Fruit fly (Drosophila melanogaster) whole organism, wandering third instar larva: ENCODE measurements around the gene Brf.

ENCODE experiments used
- CG9705 ChIP-seq: fragments of 200-800 bp; sonication (Bioruptor generic); optimal IDR thresholded peaks from 2 replicates; lab custom pipeline; 2018; ENCODE audit warnings: missing biosample characterization, mild to moderate bottlenecking, missing genetic modification characterization
- CrebA ChIP-seq: fragments of 200-800 bp; sonication (Bioruptor generic); optimal IDR thresholded peaks from 2 replicates; lab custom pipeline; 2016; ENCODE audit warnings: missing biosample characterization, mild to moderate bottlenecking, missing genetic modification characterization, borderline replicate concordance
- GATAd ChIP-seq: sonication (Bioruptor generic); optimal IDR thresholded peaks from 2 replicates; lab custom pipeline; 2016; ENCODE audit warnings: missing biosample characterization, missing genetic modification characterization
- HLH106 ChIP-seq: fragments of 200-800 bp; optimal IDR thresholded peaks from 3 replicates; lab custom pipeline; 2019; ENCODE audit warnings: missing biosample characterization, mild to moderate bottlenecking, missing genetic modification characterization, moderate library complexity
- Hnf4 ChIP-seq: fragments of 200-800 bp; sonication (Bioruptor generic); optimal IDR thresholded peaks from 2 replicates; lab custom pipeline; 2016; ENCODE audit warnings: missing biosample characterization, mild to moderate bottlenecking, missing genetic modification characterization
- Hr78 ChIP-seq: fragments of >200 bp; optimal IDR thresholded peaks from 2 replicates; lab custom pipeline; 2017; ENCODE audit warnings: missing biosample characterization, missing genetic modification characterization
- Hr83 ChIP-seq: fragments of 200-300 bp; sonication (Bioruptor generic); optimal IDR thresholded peaks from 2 replicates; lab custom pipeline; 2016; ENCODE audit warnings: missing biosample characterization, mild to moderate bottlenecking, missing genetic modification characterization, moderate library complexity; ENCODE audit not compliant: poor library complexity, severe bottlenecking
- Jra ChIP-seq: sonication (Bioruptor generic); optimal IDR thresholded peaks from 2 replicates; lab custom pipeline; 2016; ENCODE audit warnings: missing biosample characterization, missing genetic modification characterization
- Mio ChIP-seq: sonication (Bioruptor generic); optimal IDR thresholded peaks from 2 replicates; lab custom pipeline; 2016; ENCODE audit warnings: missing biosample characterization, missing genetic modification characterization
- Myc ChIP-seq: fragments of >200 bp; optimal IDR thresholded peaks from 2 replicates; lab custom pipeline; 2017
- N ChIP-seq: fragments of >200 bp; optimal IDR thresholded peaks from 2 replicates; lab custom pipeline; 2018; ENCODE audit warnings: missing biosample characterization, missing external identifiers, missing genetic modification characterization
- OdsH ChIP-seq: fragments of 200-800 bp; sonication (Bioruptor generic); optimal IDR thresholded peaks from 2 replicates; lab custom pipeline; 2016; ENCODE audit warnings: missing biosample characterization, mild to moderate bottlenecking, missing genetic modification characterization
- Sp1 ChIP-seq: fragments of 200-800 bp; sonication (Bioruptor generic); optimal IDR thresholded peaks from 3 replicates; lab custom pipeline; 2019; ENCODE audit warnings: missing biosample characterization, mild to moderate bottlenecking, missing genetic modification characterization, moderate library complexity
- Vsx2 ChIP-seq: fragments of 200-300, 225-300 bp; sonication (Bioruptor generic); optimal IDR thresholded peaks from 2 replicates; lab custom pipeline; 2018; ENCODE audit warnings: missing biosample characterization, missing genetic modification characterization; ENCODE audit not compliant: partially characterized antibody
- br ChIP-seq: fragments of 200-800 bp; sonication (Bioruptor generic); optimal IDR thresholded peaks from 2 replicates; lab custom pipeline; 2016; ENCODE audit warnings: missing biosample characterization, missing genetic modification characterization
- brk ChIP-seq: fragments of 200-800 bp; sonication (Bioruptor generic); optimal IDR thresholded peaks from 2 replicates; lab custom pipeline; 2016; ENCODE audit warnings: missing biosample characterization, mild to moderate bottlenecking, missing genetic modification characterization
- dl ChIP-seq, 2 experiments: fragments of 175-275, 200-275 bp in 1 of 2; fragments of 200-275 bp in 1 of 2; sonication (Bioruptor generic); optimal IDR thresholded peaks; lab custom pipeline; 2018; ENCODE audit warnings: mild to moderate bottlenecking in 2 of 2, missing biosample characterization in 2 of 2, missing genetic modification characterization in 2 of 2, moderate library complexity in 2 of 2; ENCODE audit not compliant: partially characterized antibody in 2 of 2, insufficient read depth in 1 of 2
- dmrt93B ChIP-seq: fragments of 200-800 bp; sonication (Bioruptor generic); optimal IDR thresholded peaks from 2 replicates; lab custom pipeline; 2018; ENCODE audit warnings: missing biosample characterization, mild to moderate bottlenecking, missing genetic modification characterization
- dsf ChIP-seq: sonication (Bioruptor generic); optimal IDR thresholded peaks from 2 replicates; lab custom pipeline; 2016; ENCODE audit warnings: missing biosample characterization, missing genetic modification characterization, borderline replicate concordance
- ey ChIP-seq: fragments of 200-800 bp; sonication (Bioruptor generic); optimal IDR thresholded peaks from 2 replicates; lab custom pipeline; 2016; ENCODE audit warnings: missing biosample characterization, missing genetic modification characterization
- foxo ChIP-seq, 2 experiments: fragments of 200-800 bp; sonication (Bioruptor generic); optimal IDR thresholded peaks; 2 replicates in 1 of 2; 3 replicates in 1 of 2; lab custom pipeline; 2016 to 2017; ENCODE audit warnings: missing biosample characterization in 2 of 2, missing genetic modification characterization in 2 of 2
- fru ChIP-seq: fragments of 200-800 bp; sonication (Bioruptor generic); optimal IDR thresholded peaks from 3 replicates; lab custom pipeline; 2016; ENCODE audit warnings: missing biosample characterization, mild to moderate bottlenecking, missing genetic modification characterization
- h ChIP-seq: fragments of 200-800 bp; sonication (Bioruptor generic); optimal IDR thresholded peaks from 3 replicates; lab custom pipeline; 2016; ENCODE audit warnings: missing biosample characterization, mild to moderate bottlenecking, missing genetic modification characterization
- lola ChIP-seq: fragments of >200 bp; optimal IDR thresholded peaks from 2 replicates; lab custom pipeline; 2017; ENCODE audit warnings: missing biosample characterization, missing genetic modification characterization
- rgr ChIP-seq: fragments of 200-800 bp; sonication (Bioruptor generic); optimal IDR thresholded peaks from 3 replicates; lab custom pipeline; 2016; ENCODE audit warnings: missing biosample characterization, mild to moderate bottlenecking, missing genetic modification characterization
- sage ChIP-seq: fragments of 200-800 bp; sonication (Bioruptor generic); optimal IDR thresholded peaks from 2 replicates; lab custom pipeline; 2016; ENCODE audit warnings: missing biosample characterization, mild to moderate bottlenecking, missing genetic modification characterization
- sv ChIP-seq: fragments of 200-800 bp; sonication (Bioruptor generic); optimal IDR thresholded peaks from 3 replicates; lab custom pipeline; 2016; ENCODE audit warnings: missing biosample characterization, missing genetic modification characterization
- tai ChIP-seq: sonication (Bioruptor generic); optimal IDR thresholded peaks from 2 replicates; lab custom pipeline; 2016; ENCODE audit warnings: missing biosample characterization, missing genetic modification characterization
- woc ChIP-seq: sonication (Bioruptor generic); optimal IDR thresholded peaks from 2 replicates; lab custom pipeline; 2016; ENCODE audit warnings: missing biosample characterization, mild to moderate bottlenecking, missing genetic modification characterization

Brf gene

dm6 chr3R:17410808-17411207, 19.7 kb upstream of the Brf start, which contains the start of gene CG5863:
Gene CG5863, plus strand, starts transcription at chr3R:17411108.
- no peak for TF ChIP-seq Sp1 (GFP tag; lab: Kevin White, UChicago)
- TF ChIP-seq Jra (GFP tag; lab: Kevin White, UChicago), result no peak

dm6 chr3R:17409319-17409718, 18.2 kb upstream of the Brf start, which contains the start of gene CG5860:
Gene CG5860, plus strand, starts transcription at chr3R:17409619.
- no peak for TF ChIP-seq ey (GFP tag; lab: Kevin White, UChicago)
- no peak for TF ChIP-seq HLH106 (tag; lab: Kevin White, UChicago)
- TF ChIP-seq dl (GFP tag; optimal IDR thresholded peaks at IDR 0.05; lab: Kevin White, UChicago; ENCODE audit: insufficient read depth in 1 of 2, partially characterized antibody in 2 of 2), result no peak
- TF ChIP-seq GATAd (GFP tag; lab: Kevin White, UChicago), result no peak
- TF ChIP-seq rgr (GFP tag; lab: Kevin White, UChicago), result no peak
- TF ChIP-seq Jra (GFP tag; lab: Kevin White, UChicago), result no peak
- TF ChIP-seq h (GFP tag; lab: Kevin White, UChicago), result no peak
- TF ChIP-seq, all 38 proteins: peak for 0

dm6 chr3R:17407576-17407975, 16.4 kb upstream of the Brf start, which contains the start of gene CG17283:
Gene CG17283, plus strand, starts transcription at chr3R:17407876.
- no peak for TF ChIP-seq Myc
- TF ChIP-seq N (GFP tag; lab: Kevin White, UChicago), result no peak
- no peak for TF ChIP-seq Jra (GFP tag; lab: Kevin White, UChicago)
- no peak for TF ChIP-seq dmrt93B (GFP tag; lab: Kevin White, UChicago)
- no peak for TF ChIP-seq Vsx2 (GFP tag; lab: Kevin White, UChicago)
- no peak for TF ChIP-seq Hr78 (GFP tag; lab: Kevin White, UChicago)
- no peak for TF ChIP-seq ey (GFP tag; lab: Kevin White, UChicago)

DNA sequence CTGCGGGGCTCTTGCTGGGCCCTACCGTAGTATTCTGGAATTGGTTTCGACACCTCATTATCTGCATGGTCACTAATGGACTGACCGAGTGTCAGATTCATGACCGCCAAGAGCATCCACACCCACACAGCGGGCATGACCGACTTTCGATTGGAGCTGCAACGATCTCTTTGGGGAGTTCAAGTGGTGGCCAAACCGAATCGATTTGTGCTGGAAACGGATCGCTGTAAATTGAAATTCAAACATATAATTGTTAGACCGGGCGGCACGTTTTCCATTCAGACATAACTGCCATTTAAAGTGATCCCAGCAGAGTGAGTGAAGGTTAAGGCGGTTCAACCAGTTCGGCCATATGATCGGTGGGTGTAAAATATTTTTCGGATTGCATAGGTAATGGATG, 15.3 kb upstream of the Brf start, which contains the start of the genes CG42824 and CG42798:
Gene CG42824 (minus strand): TSS at position 101 of the 400 bp plus-strand sequence.
Gene CG42798 (plus strand): TSS at position 268 of the 400 bp plus-strand sequence.
- TF ChIP-seq Mio (GFP tag; lab: Kevin White, UChicago), result no peak
- no peak for TF ChIP-seq woc (GFP tag; lab: Kevin White, UChicago)
- TF ChIP-seq tai (GFP tag; lab: Kevin White, UChicago), result no peak
- no peak for TF ChIP-seq Sp1 (GFP tag; lab: Kevin White, UChicago)
- no peak for TF ChIP-seq dsf (GFP tag; lab: Kevin White, UChicago)
- TF ChIP-seq fru (GFP tag; lab: Kevin White, UChicago), result no peak
- TF ChIP-seq dl (GFP tag; optimal IDR thresholded peaks at IDR 0.05; lab: Kevin White, UChicago; ENCODE audit: insufficient read depth in 1 of 2, partially characterized antibody in 2 of 2), result no peak
- TF ChIP-seq OdsH (GFP tag; lab: Kevin White, UChicago), result no peak
- no peak for TF ChIP-seq sv
- no peak for TF ChIP-seq foxo (GFP tag; optimal IDR thresholded peaks at IDR 0.05; lab: Kevin White, UChicago)
- TF ChIP-seq Hr83 (GFP tag; lab: Kevin White, UChicago), result no peak
- no peak for TF ChIP-seq CG9705 (GFP tag; lab: Kevin White, UChicago)
- no peak for TF ChIP-seq GATAd (GFP tag; lab: Kevin White, UChicago)
- TF ChIP-seq CrebA (GFP tag; lab: Kevin White, UChicago), result no peak
- TF ChIP-seq rgr (GFP tag; lab: Kevin White, UChicago), result no peak

DNA sequence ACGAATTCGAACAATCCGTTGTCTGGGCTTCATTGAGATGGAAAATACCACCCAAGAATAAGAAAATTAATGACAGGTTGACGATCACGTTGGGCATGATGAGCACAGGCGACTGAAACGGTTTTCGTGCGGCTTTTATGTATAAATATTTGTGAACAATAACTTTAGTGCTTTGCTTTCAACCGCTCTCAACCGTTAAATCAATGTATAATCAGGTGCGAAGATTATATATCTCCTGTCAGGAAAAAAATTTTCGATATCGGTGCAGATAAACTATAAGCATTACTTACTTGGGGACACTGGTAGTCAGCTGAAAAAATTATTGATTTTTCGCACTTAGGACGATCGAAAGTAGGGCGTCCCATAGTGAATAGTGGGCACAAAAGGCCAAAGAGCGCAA, 13.9 kb upstream of the Brf start, which contains the start of gene CG42823:
Gene CG42823 (minus strand): TSS at position 101 of the 400 bp plus-strand sequence.
- no peak for TF ChIP-seq Mio (GFP tag; lab: Kevin White, UChicago)
- TF ChIP-seq woc (GFP tag; lab: Kevin White, UChicago), result no peak
- TF ChIP-seq, all 38 proteins: peak for 0

DNA sequence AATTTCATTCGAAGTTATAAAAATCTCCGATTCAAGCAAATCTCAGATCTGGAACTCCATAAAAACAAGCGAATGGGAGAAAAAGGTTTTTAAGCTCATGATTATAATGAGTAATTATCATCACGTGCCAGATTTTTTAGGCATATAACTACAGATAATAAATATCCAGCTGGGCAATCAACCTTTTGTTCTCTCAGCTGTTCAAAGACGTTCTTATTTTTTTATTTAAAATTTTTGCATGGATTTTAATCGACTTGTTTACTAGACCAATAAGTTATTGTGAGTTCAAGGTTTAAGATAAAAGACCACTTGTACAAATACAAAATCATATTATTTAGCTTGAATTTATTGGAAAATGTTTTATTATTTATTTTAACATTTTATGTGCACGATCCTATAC, 13.0 kb upstream of the Brf start:
- TF ChIP-seq br (GFP tag; lab: Kevin White, UChicago) (peak; percentile 55), dmrt93B (GFP tag; lab: Kevin White, UChicago) (no peak), sage (GFP tag; lab: Kevin White, UChicago) (no peak), CG9705 (GFP tag; lab: Kevin White, UChicago) (no peak), Jra (GFP tag; lab: Kevin White, UChicago) (peak; percentile 36), lola (no peak), OdsH (GFP tag; lab: Kevin White, UChicago) (peak; percentile 60), tai (GFP tag; lab: Kevin White, UChicago) (peak; percentile 59), ey (GFP tag; lab: Kevin White, UChicago) (no peak), Hnf4 (GFP tag; lab: Kevin White, UChicago) (peak; percentile 78), h (GFP tag; lab: Kevin White, UChicago) (peak; percentile 16), brk (peak; percentile 40), rgr (GFP tag; lab: Kevin White, UChicago) (peak; percentile 72), fru (GFP tag; lab: Kevin White, UChicago) (peak; percentile 2), foxo (GFP tag; optimal IDR thresholded peaks at IDR 0.05; lab: Kevin White, UChicago) (peak in 1 of 2 experiments; percentile 5), Hr83 (GFP tag; lab: Kevin White, UChicago) (peak; percentile 77), N (GFP tag; lab: Kevin White, UChicago) (no peak), HLH106 (tag; lab: Kevin White, UChicago) (peak; percentile 12)
